Fruit fly (Drosophila melanogaster) whole organism, embryonic: ENCODE measurements around the gene pico.

Source experiments
- Ada2b ChIP-seq: fragments of 200-800 bp; sonication (Bioruptor generic); IDR thresholded peaks from 2 replicates; pipeline ENCODE4 v1.3.6; 2022; ENCODE audit warnings: missing biosample characterization, missing genetic modification characterization
- Asciz ChIP-seq: fragments of 200-800 bp; sonication (Bioruptor generic); optimal IDR thresholded peaks from 2 replicates; lab custom pipeline; 2017; ENCODE audit warnings: missing biosample characterization, mild to moderate bottlenecking, missing genetic modification characterization, missing genetic modification reagents
- BEAF-32 ChIP-seq: fragments of 200-800 bp; sonication (Bioruptor generic); optimal IDR thresholded peaks from 3 replicates; lab custom pipeline; 2017; ENCODE audit warnings: missing biosample characterization, missing genetic modification characterization, mild to moderate bottlenecking, moderate library complexity, missing genetic modification reagents
- CG10147 ChIP-seq: fragments of 200-800 bp; sonication (Bioruptor generic); optimal IDR thresholded peaks from 2 replicates; lab custom pipeline; 2019; ENCODE audit warnings: missing biosample characterization, mild to moderate bottlenecking, missing genetic modification characterization, moderate library complexity
- CG11093 ChIP-seq: fragments of 200-800 bp; sonication (Bioruptor generic); IDR thresholded peaks from 3 replicates; pipeline ENCODE4 v1.3.6; 2022; ENCODE audit warnings: missing biosample characterization, missing genetic modification characterization
- CG11504 ChIP-seq: fragments of 200-800 bp; sonication (Bioruptor generic); optimal IDR thresholded peaks from 3 replicates; lab custom pipeline; 2019; ENCODE audit warnings: missing biosample characterization, mild to moderate bottlenecking, missing genetic modification characterization, moderate library complexity
- CG11560 ChIP-seq: fragments of 200-800 bp; sonication (Bioruptor generic); IDR thresholded peaks from 3 replicates; pipeline ENCODE4 v1.3.6; 2022; ENCODE audit warnings: missing biosample characterization, missing genetic modification characterization
- CG13123 ChIP-seq: fragments of 200-800 bp; sonication (Bioruptor generic); optimal IDR thresholded peaks from 2 replicates; lab custom pipeline; 2016; ENCODE audit warnings: missing biosample characterization, missing genetic modification characterization
- CG1792 ChIP-seq: fragments of 200-800 bp; sonication (Bioruptor generic); optimal IDR thresholded peaks from 2 replicates; lab custom pipeline; 2016; ENCODE audit warnings: missing biosample characterization, missing genetic modification characterization
- CG30020 ChIP-seq: fragments of 200-800 bp; optimal IDR thresholded peaks from 2 replicates; lab custom pipeline; 2019; ENCODE audit warnings: missing biosample characterization, mild to moderate bottlenecking, missing genetic modification characterization, moderate library complexity
- CG30403 ChIP-seq: fragments of 200-800 bp; sonication (Bioruptor generic); optimal IDR thresholded peaks from 3 replicates; lab custom pipeline; 2016; ENCODE audit warnings: missing biosample characterization, missing genetic modification characterization
- CG31365 ChIP-seq: fragments of 200-800 bp; sonication (Bioruptor generic); optimal IDR thresholded peaks from 2 replicates; lab custom pipeline; 2018; ENCODE audit warnings: missing biosample characterization, mild to moderate bottlenecking, missing genetic modification characterization
- CG31441 ChIP-seq: fragments of 200-800 bp; sonication (Bioruptor generic); IDR thresholded peaks from 2 replicates; pipeline ENCODE4 v1.3.6; 2022; ENCODE audit warnings: missing biosample characterization, missing genetic modification characterization
- CG33557 ChIP-seq: fragments of 200-800 bp; sonication (Bioruptor generic); optimal IDR thresholded peaks from 2 replicates; lab custom pipeline; 2019; ENCODE audit warnings: missing biosample characterization, mild to moderate bottlenecking, missing genetic modification characterization, moderate library complexity
- CG3407 ChIP-seq: fragments of 200-800 bp; sonication (Bioruptor generic); optimal IDR thresholded peaks from 2 replicates; lab custom pipeline; 2018; ENCODE audit warnings: missing biosample characterization, mild to moderate bottlenecking, missing genetic modification characterization
- CG34422 ChIP-seq: fragments of 200-800 bp; sonication (Bioruptor generic); IDR thresholded peaks from 3 replicates; pipeline ENCODE4 v1.3.6; 2022; ENCODE audit warnings: missing biosample characterization, missing genetic modification characterization
- CG3726 ChIP-seq: fragments of 200-800 bp; sonication (Bioruptor generic); IDR thresholded peaks from 3 replicates; pipeline ENCODE4, ENCODE4 v1.3.6; 2022; ENCODE audit warnings: missing biosample characterization, missing genetic modification characterization
- CG3847 ChIP-seq: fragments of 200-800 bp; sonication (Bioruptor generic); IDR thresholded peaks from 2 replicates; pipeline ENCODE4 v1.3.6; 2022; ENCODE audit warnings: missing biosample characterization, missing genetic modification characterization
- CG6683 ChIP-seq: fragments of 200-800 bp; sonication (Bioruptor generic); optimal IDR thresholded peaks from 2 replicates; lab custom pipeline; 2017; ENCODE audit warnings: missing biosample characterization, mild to moderate bottlenecking, missing genetic modification characterization, missing genetic modification reagents
- CG7372 ChIP-seq: fragments of 200-800 bp; sonication (Bioruptor generic); IDR thresholded peaks from 2 replicates; pipeline ENCODE4 v1.3.6; 2022; ENCODE audit warnings: missing biosample characterization, missing genetic modification characterization
- CG7556 ChIP-seq: fragments of 200-800 bp; sonication (Bioruptor generic); optimal IDR thresholded peaks from 2 replicates; lab custom pipeline; 2017; ENCODE audit warnings: missing biosample characterization, mild to moderate bottlenecking, missing genetic modification characterization
- CG7963 ChIP-seq: fragments of 200-800 bp; sonication (Bioruptor generic); IDR thresholded peaks from 3 replicates; pipeline ENCODE4 v1.3.6; 2022; ENCODE audit warnings: missing biosample characterization, missing genetic modification characterization; ENCODE audit not compliant: partially characterized antibody
- Deaf1 ChIP-seq: fragments of 200-800 bp; optimal IDR thresholded peaks from 3 replicates; lab custom pipeline; 2019; ENCODE audit warnings: missing biosample characterization, mild to moderate bottlenecking, missing genetic modification characterization, moderate library complexity
- Drgx ChIP-seq: fragments of 200-800 bp; sonication (Bioruptor generic); IDR thresholded peaks from 2 replicates; pipeline ENCODE4 v1.3.6; 2022; ENCODE audit warnings: missing biosample characterization, missing genetic modification characterization
- ERR ChIP-seq: fragments of 200-800 bp; sonication (Bioruptor generic); optimal IDR thresholded peaks from 2 replicates; lab custom pipeline; 2016; ENCODE audit warnings: missing biosample characterization, missing genetic modification characterization
- H2.0 ChIP-seq: fragments of 200-800 bp; sonication (Bioruptor generic); IDR thresholded peaks from 2 replicates; pipeline ENCODE4 v1.3.6; 2022; ENCODE audit warnings: missing biosample characterization, missing genetic modification characterization
- Mes4 ChIP-seq: fragments of 200-800 bp; sonication (Bioruptor generic); optimal IDR thresholded peaks from 2 replicates; lab custom pipeline; 2016; ENCODE audit warnings: missing biosample characterization, missing genetic modification characterization
- Nf-YA ChIP-seq: fragments of 200-800 bp; sonication (Bioruptor generic); IDR thresholded peaks from 2 replicates; pipeline ENCODE4 v1.3.6; 2022; ENCODE audit warnings: missing biosample characterization, missing genetic modification characterization
- Nf-YC ChIP-seq: fragments of 200-800 bp; optimal IDR thresholded peaks from 3 replicates; lab custom pipeline; 2019; ENCODE audit warnings: missing biosample characterization, mild to moderate bottlenecking, missing genetic modification characterization, moderate library complexity
- Oli ChIP-seq: fragments of 200-800 bp; sonication (Bioruptor generic); optimal IDR thresholded peaks from 2 replicates; lab custom pipeline; 2018; ENCODE audit warnings: missing biosample characterization, mild to moderate bottlenecking, missing genetic modification characterization, moderate library complexity
- Rfx ChIP-seq: fragments of 200-800 bp; sonication (Bioruptor generic); IDR thresholded peaks from 2 replicates; pipeline ENCODE4 v1.3.6; 2022; ENCODE audit warnings: missing biosample characterization, missing genetic modification characterization
- Xbp1 ChIP-seq: fragments of 200-800 bp; sonication (Bioruptor generic); optimal IDR thresholded peaks from 3 replicates; lab custom pipeline; 2016; ENCODE audit warnings: missing biosample characterization, mild to moderate bottlenecking, missing genetic modification characterization
- abd-A ChIP-seq: fragments of 200-800 bp; sonication (Bioruptor generic); optimal IDR thresholded peaks from 3 replicates; lab custom pipeline; 2019; ENCODE audit warnings: missing biosample characterization, mild to moderate bottlenecking, missing genetic modification characterization, moderate library complexity
- ase ChIP-seq: fragments of 200-800 bp; sonication (Bioruptor generic); IDR thresholded peaks from 3 replicates; pipeline ENCODE4 v1.3.6; 2022; ENCODE audit warnings: missing biosample characterization, missing genetic modification characterization
- bcd ChIP-seq: fragments of 200-800 bp; sonication (Bioruptor generic); optimal IDR thresholded peaks from 2 replicates; lab custom pipeline; 2017; ENCODE audit warnings: missing biosample characterization, mild to moderate bottlenecking, missing genetic modification characterization
- bowl ChIP-seq: fragments of 200-800 bp; sonication (Bioruptor generic); IDR thresholded peaks from 2 replicates; pipeline ENCODE4 v1.3.6; 2022; ENCODE audit warnings: missing biosample characterization, missing genetic modification characterization
- cato ChIP-seq: fragments of 200-800 bp; sonication (Bioruptor generic); optimal IDR thresholded peaks from 2 replicates; lab custom pipeline; 2016; ENCODE audit warnings: missing biosample characterization, missing genetic modification characterization, borderline replicate concordance
- chm ChIP-seq: fragments of 200-800 bp; sonication (Bioruptor generic); IDR thresholded peaks from 2 replicates; pipeline ENCODE4 v1.3.6; 2022; ENCODE audit warnings: missing biosample characterization, missing genetic modification characterization
- corto ChIP-seq: fragments of 200-800 bp; sonication (Bioruptor generic); optimal IDR thresholded peaks from 2 replicates; lab custom pipeline; 2016; ENCODE audit warnings: missing biosample characterization, mild to moderate bottlenecking, missing genetic modification characterization, moderate library complexity
- dysf ChIP-seq: fragments of 200-800 bp; sonication (Bioruptor generic); IDR thresholded peaks from 3 replicates; pipeline ENCODE4 v1.3.6; 2022; ENCODE audit warnings: missing biosample characterization, missing genetic modification characterization
- emc ChIP-seq: fragments of 200-800 bp; sonication (Bioruptor generic); optimal IDR thresholded peaks from 2 replicates; lab custom pipeline; 2016; ENCODE audit warnings: missing biosample characterization, missing genetic modification characterization
- gce ChIP-seq: fragments of 200-800 bp; sonication (Bioruptor generic); IDR thresholded peaks from 3 replicates; pipeline ENCODE4 v1.3.6; 2022; ENCODE audit warnings: missing biosample characterization, missing genetic modification characterization
- gt ChIP-seq: fragments of 200-800 bp; sonication (Bioruptor generic); IDR thresholded peaks from 2 replicates; pipeline ENCODE4 v1.3.6; 2022; ENCODE audit warnings: missing biosample characterization, missing genetic modification characterization
- ind ChIP-seq: fragments of 200-800 bp; sonication (Bioruptor generic); optimal IDR thresholded peaks from 3 replicates; lab custom pipeline; 2016; ENCODE audit warnings: missing biosample characterization, missing genetic modification characterization
- mirr ChIP-seq: fragments of 200-800 bp; sonication (Bioruptor generic); optimal IDR thresholded peaks from 3 replicates; lab custom pipeline; 2018; ENCODE audit warnings: missing biosample characterization, mild to moderate bottlenecking, missing genetic modification characterization
- nau ChIP-seq: fragments of 200-800 bp; sonication (Bioruptor generic); optimal IDR thresholded peaks from 3 replicates; lab custom pipeline; 2017; ENCODE audit warnings: missing biosample characterization, mild to moderate bottlenecking, missing genetic modification characterization, missing genetic modification reagents
- oc ChIP-seq: fragments of 200-800 bp; sonication (Bioruptor generic); optimal IDR thresholded peaks from 2 replicates; lab custom pipeline; 2018; ENCODE audit warnings: missing biosample characterization, mild to moderate bottlenecking, missing genetic modification characterization, moderate library complexity
- run ChIP-seq: fragments of 200-800 bp; sonication (Bioruptor generic); optimal IDR thresholded peaks from 3 replicates; lab custom pipeline; 2018; ENCODE audit warnings: missing biosample characterization, mild to moderate bottlenecking, missing genetic modification characterization
- sug ChIP-seq: fragments of 200-800 bp; optimal IDR thresholded peaks from 2 replicates; lab custom pipeline; 2019; ENCODE audit warnings: missing biosample characterization, mild to moderate bottlenecking, missing genetic modification characterization, moderate library complexity
- yki ChIP-seq: fragments of >200 bp; optimal IDR thresholded peaks from 3 replicates; lab custom pipeline; 2018

pico gene

DNA sequence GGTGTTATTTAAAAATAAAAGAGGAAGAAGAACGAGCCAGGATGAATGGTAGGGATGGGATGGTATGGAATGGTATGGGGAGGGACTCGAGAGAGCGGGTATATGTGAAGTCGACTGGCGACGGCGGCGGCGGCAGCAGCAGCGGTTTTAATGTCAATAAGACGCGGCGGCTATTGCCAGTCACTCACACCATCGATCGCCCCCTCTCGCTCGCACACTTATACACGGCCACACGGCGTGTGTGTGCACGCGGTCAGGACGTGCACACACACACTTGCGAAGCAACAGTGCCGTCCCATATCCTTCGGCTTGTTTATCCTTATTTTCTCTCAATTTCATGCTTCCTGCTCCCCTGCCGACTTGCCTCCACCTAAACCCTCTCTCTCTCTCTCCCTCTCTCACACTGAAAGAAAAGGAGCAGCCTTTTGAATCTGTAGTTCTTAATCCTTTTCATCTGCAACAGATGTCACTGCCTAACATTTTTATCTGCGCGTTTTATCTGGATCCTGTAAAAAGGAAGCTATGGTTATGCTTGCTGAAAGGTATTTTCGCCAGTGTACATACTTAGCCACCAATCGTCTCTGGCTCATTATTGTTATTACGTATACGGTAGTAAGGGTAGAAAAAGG is 37.4 kb upstream of the pico start (continued):
- peak; percentile 62; the same call in 2 of the 3 replicates for TF ChIP-seq CG11560
- peak; percentile 58 for TF ChIP-seq CG6683 (GFP tag; lab: Kevin White, UChicago)
- peak; percentile 73 for TF ChIP-seq Ada2b (GFP tag; lab: Robert Waterston, UW)
- TF ChIP-seq run (tag; lab: Kevin White, UChicago) = peak; percentile 22
- TF ChIP-seq CG34422 (GFP tag; lab: Robert Waterston, UW) = peak; percentile 89
- TF ChIP-seq CG31365 (tag; lab: Kevin White, UChicago) = peak; percentile 52
- no peak for TF ChIP-seq Drgx (GFP tag; lab: Robert Waterston, UW)
- peak; percentile 84 for TF ChIP-seq ERR (GFP tag; lab: Kevin White, UChicago)
- peak; percentile 82 for TF ChIP-seq chm (GFP tag; lab: Robert Waterston, UW)
- TF ChIP-seq CG33557 (GFP tag; lab: Kevin White, UChicago) = peak; percentile 67
- peak; percentile 68 for TF ChIP-seq Mes4
- TF ChIP-seq bcd = peak; percentile 80
- peak; percentile 84 for TF ChIP-seq CG30403 (GFP tag; lab: Kevin White, UChicago)
- TF ChIP-seq CG1792 = peak; percentile 76
- TF ChIP-seq CG11504 (tag; lab: Kevin White, UChicago) = peak; percentile 86
- TF ChIP-seq CG7556 (GFP tag; lab: Kevin White, UChicago) = peak; percentile 88
- TF ChIP-seq Oli = peak; percentile 80
- peak; percentile 13; the same call in 1 of the 3 replicates for TF ChIP-seq ase (GFP tag; lab: Robert Waterston, UW)
- no peak for TF ChIP-seq yki (lab: Kevin White, UChicago)
- TF ChIP-seq CG30020 (tag; lab: Kevin White, UChicago) = peak; percentile 9
- TF ChIP-seq gt = peak; percentile 60
- TF ChIP-seq BEAF-32 (GFP tag; lab: Kevin White, UChicago) = no peak
- no peak for TF ChIP-seq CG7963 (GFP tag; lab: Robert Waterston, UW)
- peak; percentile 88 for TF ChIP-seq dysf (GFP tag; lab: Robert Waterston, UW)
- TF ChIP-seq H2.0 (GFP tag; lab: Robert Waterston, UW) = peak; percentile 83
- no peak; the same call in 2 of the 3 replicates for TF ChIP-seq gce
- TF ChIP-seq CG11093 (GFP tag; lab: Robert Waterston, UW) = peak; percentile 64; the same call in 2 of the 3 replicates
- TF ChIP-seq Deaf1 (tag; lab: Kevin White, UChicago) = peak; percentile 61
- TF ChIP-seq mirr = peak; percentile 29
- peak; percentile 48 for TF ChIP-seq nau (GFP tag; lab: Kevin White, UChicago)
- TF ChIP-seq corto (GFP tag; lab: Kevin White, UChicago) = peak; percentile 12
- peak; percentile 63 for TF ChIP-seq abd-A
- TF ChIP-seq CG13123 = peak; percentile 66
- TF ChIP-seq ind (GFP tag; lab: Kevin White, UChicago) = peak; percentile 88
- TF ChIP-seq Nf-YA = peak; percentile 45; the same call in 1 of the 2 replicates
- TF ChIP-seq CG3407 = peak; percentile 64
- TF ChIP-seq emc = peak; percentile 75
- TF ChIP-seq CG3847 (GFP tag; lab: Robert Waterston, UW) = peak; percentile 79
- TF ChIP-seq bowl (GFP tag; lab: Robert Waterston, UW) = no peak
- TF ChIP-seq sug = peak; percentile 66
- peak; percentile 78 for TF ChIP-seq CG10147 (GFP tag; lab: Kevin White, UChicago)
- TF ChIP-seq Rfx (GFP tag; lab: Robert Waterston, UW) = peak; percentile 87
- peak; percentile 64 for TF ChIP-seq Nf-YC (tag; lab: Kevin White, UChicago)
- peak; percentile 85 for TF ChIP-seq Xbp1 (GFP tag; lab: Kevin White, UChicago)
- peak; percentile 79 for TF ChIP-seq oc
- peak; percentile 84 for TF ChIP-seq CG31441 (GFP tag; lab: Robert Waterston, UW)
- peak; percentile 37 for TF ChIP-seq Asciz
- peak; percentile 55 for TF ChIP-seq cato (GFP tag; lab: Kevin White, UChicago)
- TF ChIP-seq CG3726 (GFP tag; lab: Robert Waterston, UW) = peak; percentile 80; the same call in 1 of the 3 replicates
- TF ChIP-seq CG7372 (GFP tag; lab: Robert Waterston, UW) = peak; percentile 80
